Fruit fly (Drosophila melanogaster): ENCODE measurements around the gene CG15743.

CG15743 gene

dm6 chrX:13334434-13335146, 49.1 kb downstream of the CG15743 start (continued):
- TF ChIP-seq sc (optimal IDR thresholded peaks at IDR 0.05), result no peak
- TF ChIP-seq sc (GFP tag; optimal IDR thresholded peaks at IDR 0.05), result no peak
- no peak for TF ChIP-seq CG4854 (GFP tag; optimal IDR thresholded peaks at IDR 0.05)
- no peak for TF ChIP-seq kah (GFP tag; optimal IDR thresholded peaks at IDR 0.05)
- peak; percentile 65 for TF ChIP-seq sob (GFP tag; IDR thresholded peaks at IDR 0.05)
- TF ChIP-seq CG30403 (GFP tag; optimal IDR thresholded peaks at IDR 0.05), result no peak
- no peak for TF ChIP-seq CG12299 (tag; optimal IDR thresholded peaks at IDR 0.05)
- TF ChIP-seq Asciz (GFP tag; optimal IDR thresholded peaks at IDR 0.05), result no peak
- TF ChIP-seq BEAF-32 (GFP tag; optimal IDR thresholded peaks at IDR 0.05), result peak; percentile 29
- peak in 1 of 2 experiments; percentile 15 for TF ChIP-seq chif (GFP tag; optimal IDR thresholded peaks at IDR 0.05)
- no peak for TF ChIP-seq wor (GFP tag; IDR thresholded peaks at IDR 0.05)
- TF ChIP-seq bsh (GFP tag; optimal IDR thresholded peaks at IDR 0.05), result no peak
- TF ChIP-seq cad (GFP tag; optimal IDR thresholded peaks at IDR 0.05), result no peak
- TF ChIP-seq Hmr (GFP tag; optimal IDR thresholded peaks at IDR 0.05), result peak; percentile 51
- TF ChIP-seq ab (GFP tag; optimal IDR thresholded peaks at IDR 0.05), result no peak
- peak; percentile 52 for TF ChIP-seq CG11398 (GFP tag; optimal IDR thresholded peaks at IDR 0.05)
- TF ChIP-seq HLH3B (GFP tag; IDR thresholded peaks at IDR 0.05), result peak; percentile 38; the same call in 1 of the 2 replicates
- TF ChIP-seq B-H1 (GFP tag; IDR thresholded peaks at IDR 0.05), result no peak
- peak; percentile 17 for TF ChIP-seq Ets65A (GFP tag)
- TF ChIP-seq CG13894 (tag; optimal IDR thresholded peaks at IDR 0.05), result peak; percentile 32
- TF ChIP-seq CG15696 (tag; optimal IDR thresholded peaks at IDR 0.05), result no peak
- no peak for TF ChIP-seq Jarid2 (GFP tag; optimal IDR thresholded peaks at IDR 0.05)
- no peak for TF ChIP-seq Hey (tag; optimal IDR thresholded peaks at IDR 0.05)
- TF ChIP-seq CG10565 (GFP tag; optimal IDR thresholded peaks at IDR 0.05), result no peak
- TF ChIP-seq pros (GFP tag; optimal IDR thresholded peaks at IDR 0.05), result no peak
- TF ChIP-seq Doc3 (GFP tag; IDR thresholded peaks at IDR 0.05; ENCODE audit: partially characterized antibody), result no peak
- TF ChIP-seq Elba2 (GFP tag; optimal IDR thresholded peaks at IDR 0.05), result no peak
- 0 out of 3 replicates have a peak, but pooled peaks have one; percentile 45 for TF ChIP-seq Dbx (GFP tag; IDR thresholded peaks at IDR 0.05)
- TF ChIP-seq odd (GFP tag; optimal IDR thresholded peaks at IDR 0.05), result no peak
- peak; percentile 10 for TF ChIP-seq Hsf (GFP tag; optimal IDR thresholded peaks at IDR 0.05)
- TF ChIP-seq CG4730 (GFP tag; IDR thresholded peaks at IDR 0.05), result no peak
- TF ChIP-seq Xbp1 (GFP tag; optimal IDR thresholded peaks at IDR 0.05), result peak; percentile 41
- no peak for TF ChIP-seq cg (GFP tag; optimal IDR thresholded peaks at IDR 0.05)
- no peak for TF ChIP-seq Dll (GFP tag; IDR thresholded peaks at IDR 0.05; ENCODE audit: partially characterized antibody)
- peak in 1 of 2 experiments; percentile 31 for TF ChIP-seq Hr51 (GFP tag; optimal IDR thresholded peaks at IDR 0.05)
- peak; percentile 33 for TF ChIP-seq CG12942 (GFP tag; optimal IDR thresholded peaks at IDR 0.05)
- no peak for TF ChIP-seq CG8388 (GFP tag; optimal IDR thresholded peaks at IDR 0.05)
- no peak for TF ChIP-seq CG32532 (GFP tag; IDR thresholded peaks at IDR 0.05)
- no peak for TF ChIP-seq fd64A (GFP tag; optimal IDR thresholded peaks at IDR 0.05)
- TF ChIP-seq CG9609 (GFP tag; optimal IDR thresholded peaks at IDR 0.05), result peak; percentile 6
- peak; percentile 5 for TF ChIP-seq CG7839 (tag; optimal IDR thresholded peaks at IDR 0.05)
- TF ChIP-seq CG1602 (GFP tag; optimal IDR thresholded peaks at IDR 0.05), result no peak
- no peak for TF ChIP-seq CG2199 (GFP tag; IDR thresholded peaks at IDR 0.05)
- TF ChIP-seq Adf1 (GFP tag; IDR thresholded peaks at IDR 0.05), result no peak
- peak; percentile 29 for TF ChIP-seq CG6765 (GFP tag; optimal IDR thresholded peaks at IDR 0.05)
- no peak for TF ChIP-seq CG18476 (GFP tag; optimal IDR thresholded peaks at IDR 0.05)
- TF ChIP-seq grn (GFP tag; optimal IDR thresholded peaks at IDR 0.05), result peak; percentile 85
- no peak for TF ChIP-seq fd96Cb (tag; optimal IDR thresholded peaks at IDR 0.05)
- no peak for TF ChIP-seq CG43689 (GFP tag; IDR thresholded peaks at IDR 0.05)
- TF ChIP-seq CG17385 (GFP tag; optimal IDR thresholded peaks at IDR 0.05), result no peak

All from whole organism, embryonic.